Worm (Caenorhabditis elegans) whole organism, L3 larva: ENCODE data around the gene col-175.

Experiments used
- R02D3.7 ChIP-seq: fragments of 150-350 bp; optimal IDR thresholded peaks from 2 replicates; lab custom pipeline; 2014; ENCODE audit warnings: missing biosample characterization, missing genetic modification characterization
- ama-1 ChIP-seq: fragments of 150-350 bp; optimal IDR thresholded peaks from 2 replicates; lab custom pipeline; 2018
- ceh-82 ChIP-seq: fragments of 150-350 bp; optimal IDR thresholded peaks from 2 replicates; lab custom pipeline; 2014; ENCODE audit warnings: missing biosample characterization, missing genetic modification characterization
- egl-27 ChIP-seq: sonication (generic microtip); optimal IDR thresholded peaks from 4 replicates; lab custom pipeline; 2017; ENCODE audit warnings: missing biosample characterization, missing genetic modification reagents, missing genetic modification characterization
- elt-1 ChIP-seq: fragments of 150-350 bp; optimal IDR thresholded peaks from 2 replicates; lab custom pipeline; 2014; ENCODE audit warnings: missing biosample characterization, missing genetic modification characterization
- eor-1 ChIP-seq, 2 experiments: fragments of 150-350 bp; optimal IDR thresholded peaks; 2 replicates each; lab custom pipeline; 2014 to 2018; ENCODE audit warnings: missing biosample characterization in 2 of 2, missing genetic modification characterization in 2 of 2
- jun-1 ChIP-seq: fragments of 150-350 bp; optimal IDR thresholded peaks from 2 replicates; lab custom pipeline; 2014; ENCODE audit warnings: missing biosample characterization, missing genetic modification reagents, missing genetic modification characterization
- lin-39 ChIP-seq: fragments of 150-350 bp; optimal IDR thresholded peaks from 2 replicates; lab custom pipeline; 2018; ENCODE audit warnings: missing biosample characterization, missing genetic modification reagents, missing genetic modification characterization
- nhr-11 ChIP-seq: fragments of 150-350 bp; optimal IDR thresholded peaks from 2 replicates; lab custom pipeline; 2014; ENCODE audit warnings: missing biosample characterization, missing genetic modification characterization
- nhr-25 ChIP-seq: sonication (generic microtip); optimal IDR thresholded peaks from 2 replicates; lab custom pipeline; 2017; ENCODE audit warnings: missing biosample characterization, missing genetic modification characterization
- pha-4 ChIP-seq: fragments of 150-350 bp; optimal IDR thresholded peaks from 2 replicates; lab custom pipeline; 2014; ENCODE audit warnings: missing biosample characterization, missing genetic modification reagents, missing genetic modification characterization
- skn-1 ChIP-seq: fragments of 150-350 bp; optimal IDR thresholded peaks from 2 replicates; lab custom pipeline; 2014; ENCODE audit warnings: missing biosample characterization, missing genetic modification characterization
- ztf-11 ChIP-seq: fragments of 150-350 bp; optimal IDR thresholded peaks from 2 replicates; lab custom pipeline; 2014; ENCODE audit warnings: missing biosample characterization, missing genetic modification characterization

ce11 chrX:9226904-9227303, 7.5 kb downstream of the col-175 start:
- TF ChIP-seq ceh-82 (no peak), pha-4 (tag; lab: Kevin White, UChicago) (peak; percentile 11), eor-1 (tag; optimal IDR thresholded peaks at IDR 0.05; lab: Kevin White, UChicago) (no peak), skn-1 (tag; lab: Kevin White, UChicago) (no peak), lin-39 (no peak), ama-1 (lab: Kevin White, UChicago) (no peak), ztf-11 (tag; lab: Kevin White, UChicago) (no peak), egl-27 (tag; lab: Kevin White, UChicago) (no peak), jun-1 (tag; lab: Kevin White, UChicago) (no peak), R02D3.7 (tag; lab: Kevin White, UChicago) (no peak), elt-1 (no peak), nhr-25 (tag; lab: Kevin White, UChicago) (no peak), nhr-11 (tag; lab: Kevin White, UChicago) (no peak)
